Worm (Caenorhabditis elegans): ENCODE measurements around the gene C06E4.8.

Gene C06E4.8

ce11 chrIV:7319931-7320435, 34.3 kb upstream of the C06E4.8 start (continued):
- TF ChIP-seq B0019.2 (GFP tag; conservative IDR thresholded peaks at IDR 0.05): no peak
- no peak for TF ChIP-seq K11D2.4 (GFP tag; IDR thresholded peaks at IDR 0.05)
- TF ChIP-seq F37B4.10 (GFP tag; IDR thresholded peaks at IDR 0.05): no peak
- no peak for TF ChIP-seq F10E7.11 (tag; optimal IDR thresholded peaks at IDR 0.05)
- peak; percentile 5 for TF ChIP-seq snpc-4 (GFP tag; optimal IDR thresholded peaks at IDR 0.05)
- TF ChIP-seq snpc-4 (tag; optimal IDR thresholded peaks at IDR 0.05): peak in 3 of 4 experiments; percentile 44 to 77 (median 66)
- no peak for TF ChIP-seq nhr-27 (tag; optimal IDR thresholded peaks at IDR 0.05)
- TF ChIP-seq athp-1 (tag; optimal IDR thresholded peaks at IDR 0.05): no peak

- TF ChIP-seq F39B2.1 (GFP tag; IDR thresholded peaks at IDR 0.05): no peak
- TF ChIP-seq dpl-1 (GFP tag; optimal IDR thresholded peaks at IDR 0.05): no peak
- no peak for TF ChIP-seq pha-4 (tag; optimal IDR thresholded peaks at IDR 0.05)
- no peak for TF ChIP-seq chd-7 (tag; optimal IDR thresholded peaks at IDR 0.05)
- no peak for TF ChIP-seq mcd-1 (GFP tag; IDR thresholded peaks at IDR 0.05)
- TF ChIP-seq lin-40 (tag; optimal IDR thresholded peaks at IDR 0.05): no peak
- TF ChIP-seq Y53F4B.3 (GFP tag; IDR thresholded peaks at IDR 0.05): no peak
- TF ChIP-seq lin-26 (GFP tag; IDR thresholded peaks at IDR 0.05): no peak
- TF ChIP-seq nhr-27 (tag; optimal IDR thresholded peaks at IDR 0.05): no peak
- no peak for TF ChIP-seq him-1 (tag; optimal IDR thresholded peaks at IDR 0.05)
- TF ChIP-seq Y79H2A.3 (GFP tag; conservative IDR thresholded peaks at IDR 0.05): no peak
- TF ChIP-seq zfh-2 (GFP tag; conservative IDR thresholded peaks at IDR 0.05): no peak
- no peak for TF ChIP-seq atf-7 (tag; optimal IDR thresholded peaks at IDR 0.05)
- TF ChIP-seq attf-6 (GFP tag; IDR thresholded peaks at IDR 0.05): no peak
- no peak for TF ChIP-seq hsf-1 (GFP tag; IDR thresholded peaks at IDR 0.05)
- no peak for TF ChIP-seq sdz-38 (tag; optimal IDR thresholded peaks at IDR 0.05)
- TF ChIP-seq madf-3 (GFP tag; IDR thresholded peaks at IDR 0.05): no peak
Measured at ce11 chrIV:7318900-7319299, 33.2 kb upstream of the C06E4.8 start.

- TF ChIP-seq cebp-1 (GFP tag; IDR thresholded peaks at IDR 0.05) (no peak), cebp-1 (tag; optimal IDR thresholded peaks at IDR 0.05) (peak; percentile 1), ztf-26 (tag; optimal IDR thresholded peaks at IDR 0.05) (peak; percentile 12), efl-1 (GFP tag; optimal IDR thresholded peaks at IDR 0.05) (no peak), hmg-1.2 (GFP tag; IDR thresholded peaks at IDR 0.05) (peak; percentile 8; the same call in 1 of the 2 replicates)
Measured at ce11 chrIV:7317829-7318529, 32.3 kb upstream of the C06E4.8 start.

ce11 chrIV:7316613-7317153, 31.0 kb upstream of the C06E4.8 start, which contains the start of gene F42C5.9:
TSS of gene F42C5.9 (minus strand) at chrIV:7317103.
- peak; percentile 93 for TF ChIP-seq hmg-1.2 (GFP tag; IDR thresholded peaks at IDR 0.05)
- TF ChIP-seq K11D2.4 (GFP tag; IDR thresholded peaks at IDR 0.05): no peak
- TF ChIP-seq sdz-38 (tag; optimal IDR thresholded peaks at IDR 0.05): no peak
- TF ChIP-seq dpl-1 (GFP tag; optimal IDR thresholded peaks at IDR 0.05): no peak
- TF ChIP-seq cebp-2 (GFP tag; IDR thresholded peaks at IDR 0.05): no peak
- TF ChIP-seq dpff-1 (tag; optimal IDR thresholded peaks at IDR 0.05): no peak
- TF ChIP-seq sea-2 (GFP tag; IDR thresholded peaks at IDR 0.05): no peak
- no peak for TF ChIP-seq let-526 (GFP tag; IDR thresholded peaks at IDR 0.05)
- no peak for TF ChIP-seq F57A8.1 (GFP tag; optimal IDR thresholded peaks at IDR 0.05)
- no peak for TF ChIP-seq T07F8.4 (tag; optimal IDR thresholded peaks at IDR 0.05)
- peak; percentile 80 for TF ChIP-seq F33H1.4 (GFP tag; IDR thresholded peaks at IDR 0.05)
- TF ChIP-seq pha-4 (tag; optimal IDR thresholded peaks at IDR 0.05): no peak
- peak; percentile 42 for TF ChIP-seq unc-130 (GFP tag; optimal IDR thresholded peaks at IDR 0.05)
- TF ChIP-seq ets-4 (GFP tag; optimal IDR thresholded peaks at IDR 0.05): no peak
- no peak; the same call in 1 of the 2 replicates for TF ChIP-seq hsf-1 (GFP tag; IDR thresholded peaks at IDR 0.05)
- TF ChIP-seq F55B11.4 (tag; optimal IDR thresholded peaks at IDR 0.05; ENCODE audit: borderline replicate concordance, insufficient read depth): no peak
- peak; percentile 58 for TF ChIP-seq B0336.3 (GFP tag; IDR thresholded peaks at IDR 0.05)
- no peak for TF ChIP-seq ceh-40 (GFP tag; IDR thresholded peaks at IDR 0.05)
- TF ChIP-seq ztf-3 (GFP tag; optimal IDR thresholded peaks at IDR 0.05): no peak
- TF ChIP-seq madf-6 (GFP tag; IDR thresholded peaks at IDR 0.05): peak; percentile 98
- TF ChIP-seq rpc-1 (optimal IDR thresholded peaks at IDR 0.05): no peak
- TF ChIP-seq rpc-1 (tag; optimal IDR thresholded peaks at IDR 0.05): peak; percentile 9

All from whole organism, young adult.